Fruit fly (Drosophila melanogaster): ENCODE data around the gene Boh2.

Gene Boh2

dm6 chr2L:11222079-11222478, 43.2 kb downstream of the Boh2 start (continued):
- TF ChIP-seq fu2 (GFP tag; optimal IDR thresholded peaks at IDR 0.05) = no peak
- no peak for TF ChIP-seq pita (GFP tag; optimal IDR thresholded peaks at IDR 0.05)
- TF ChIP-seq Sox102F (GFP tag; optimal IDR thresholded peaks at IDR 0.05) = peak; percentile 28
- TF ChIP-seq NC2α (GFP tag; optimal IDR thresholded peaks at IDR 0.05) = no peak
- no peak for TF ChIP-seq NC2β (GFP tag; optimal IDR thresholded peaks at IDR 0.05)
- no peak for TF ChIP-seq jigr1 (GFP tag; IDR thresholded peaks at IDR 0.05)
- TF ChIP-seq al (GFP tag; IDR thresholded peaks at IDR 0.05) = no peak
- no peak for TF ChIP-seq seq (GFP tag; IDR thresholded peaks at IDR 0.05)
- TF ChIP-seq CG18619 (GFP tag; optimal IDR thresholded peaks at IDR 0.05) = no peak
- no peak for TF ChIP-seq sob (GFP tag; IDR thresholded peaks at IDR 0.05)
- TF ChIP-seq CG6272 (GFP tag; IDR thresholded peaks at IDR 0.05) = no peak
- peak; percentile 29; the same call in 1 of the 2 replicates for TF ChIP-seq Rx (GFP tag; IDR thresholded peaks at IDR 0.05)
- no peak for TF ChIP-seq cad (GFP tag; optimal IDR thresholded peaks at IDR 0.05)
- peak; percentile 21 for TF ChIP-seq CG9727 (GFP tag; optimal IDR thresholded peaks at IDR 0.05)
- TF ChIP-seq insv (GFP tag; optimal IDR thresholded peaks at IDR 0.05) = no peak
- TF ChIP-seq CG16779 (GFP tag; IDR thresholded peaks at IDR 0.05) = no peak
- TF ChIP-seq gce (GFP tag; IDR thresholded peaks at IDR 0.05) = no peak
- peak; percentile 12 for TF ChIP-seq CG4424 (GFP tag; optimal IDR thresholded peaks at IDR 0.05)
- no peak for TF ChIP-seq Awh (GFP tag; IDR thresholded peaks at IDR 0.05)
- no peak for TF ChIP-seq CG2202 (tag; optimal IDR thresholded peaks at IDR 0.05)
- no peak for TF ChIP-seq caup (GFP tag; optimal IDR thresholded peaks at IDR 0.05; ENCODE audit: severe bottlenecking)
- no peak for TF ChIP-seq p53 (GFP tag; optimal IDR thresholded peaks at IDR 0.05)
- TF ChIP-seq pfk (GFP tag; optimal IDR thresholded peaks at IDR 0.05) = no peak
- TF ChIP-seq Nf-YC (tag; optimal IDR thresholded peaks at IDR 0.05) = no peak
- no peak for TF ChIP-seq B-H2 (GFP tag; optimal IDR thresholded peaks at IDR 0.05)
- TF ChIP-seq CG6689 (GFP tag; IDR thresholded peaks at IDR 0.05) = peak; percentile 53
- TF ChIP-seq CG5245 (GFP tag; optimal IDR thresholded peaks at IDR 0.05) = no peak
- TF ChIP-seq fd96Cb (tag; optimal IDR thresholded peaks at IDR 0.05) = no peak
- TF ChIP-seq CG16863 (GFP tag; optimal IDR thresholded peaks at IDR 0.05) = no peak
- TF ChIP-seq CG6854 (GFP tag; optimal IDR thresholded peaks at IDR 0.05) = no peak
- no peak for TF ChIP-seq Bteb2 (GFP tag; optimal IDR thresholded peaks at IDR 0.05)
- TF ChIP-seq kni (GFP tag; optimal IDR thresholded peaks at IDR 0.05) = no peak
- TF ChIP-seq MBD-R2 (GFP tag; IDR thresholded peaks at IDR 0.05) = no peak
- no peak for TF ChIP-seq Side (GFP tag; optimal IDR thresholded peaks at IDR 0.05)
- TF ChIP-seq sens (GFP tag) = peak; percentile 78
- no peak for TF ChIP-seq Hand (GFP tag; optimal IDR thresholded peaks at IDR 0.05)
- TF ChIP-seq CG8944 (GFP tag; optimal IDR thresholded peaks at IDR 0.05) = no peak
- TF ChIP-seq Optix (GFP tag; IDR thresholded peaks at IDR 0.05) = no peak
- TF ChIP-seq CG14860 (GFP tag; IDR thresholded peaks at IDR 0.05; ENCODE audit: partially characterized antibody) = no peak
- TF ChIP-seq nom (GFP tag; optimal IDR thresholded peaks at IDR 0.05) = no peak
- no peak for TF ChIP-seq Tbp (GFP tag; optimal IDR thresholded peaks at IDR 0.05)
- TF ChIP-seq dati (GFP tag; IDR thresholded peaks at IDR 0.05) = no peak
- no peak for TF ChIP-seq CG10959 (GFP tag; IDR thresholded peaks at IDR 0.05)
- TF ChIP-seq lola (GFP tag; optimal IDR thresholded peaks at IDR 0.05) = no peak
- peak in 1 of 2 experiments; percentile 6 for TF ChIP-seq Hr51 (GFP tag; optimal IDR thresholded peaks at IDR 0.05)
- TF ChIP-seq CG4707 (GFP tag; optimal IDR thresholded peaks at IDR 0.05) = peak; percentile 2
- no peak for TF ChIP-seq danr (GFP tag; IDR thresholded peaks at IDR 0.05)
- no peak for TF ChIP-seq Rfx (GFP tag; IDR thresholded peaks at IDR 0.05)
- TF ChIP-seq CG9215 (GFP tag; IDR thresholded peaks at IDR 0.05) = no peak
- TF ChIP-seq grn (GFP tag; optimal IDR thresholded peaks at IDR 0.05) = no peak
- no peak for TF ChIP-seq btn (GFP tag; optimal IDR thresholded peaks at IDR 0.05)
- no peak for TF ChIP-seq Oaz (GFP tag; IDR thresholded peaks at IDR 0.05)
- no peak for TF ChIP-seq CG4328 (GFP tag; optimal IDR thresholded peaks at IDR 0.05)

Measured in whole organism, embryonic.